Worm (Caenorhabditis elegans) whole organism, L2 larva: Measurements from ENCODE around the gene Y68A4A.13.

Experiments used
- F13H6.1 ChIP-seq: sonication (generic microtip); optimal IDR thresholded peaks from 2 replicates; lab custom pipeline; 2016; ENCODE audit warnings: missing genetic modification characterization, missing compliant biosample characterization
- R02D3.7 ChIP-seq: fragments of 150-350 bp; optimal IDR thresholded peaks from 2 replicates; lab custom pipeline; 2014; ENCODE audit warnings: missing biosample characterization, missing genetic modification characterization
- Y55F3AM.14 ChIP-seq: fragments of 200-800 bp; sonication (Bioruptor generic); optimal IDR thresholded peaks from 2 replicates; lab custom pipeline; 2018; ENCODE audit warnings: mild to moderate bottlenecking, missing genetic modification characterization, missing compliant biosample characterization
- ZK546.5 ChIP-seq: sonication (generic microtip); optimal IDR thresholded peaks from 2 replicates; lab custom pipeline; 2017; ENCODE audit warnings: missing biosample characterization, missing genetic modification characterization
- aly-2 ChIP-seq: fragments of 150-350 bp; optimal IDR thresholded peaks from 2 replicates; lab custom pipeline; 2014; ENCODE audit warnings: missing biosample characterization, missing genetic modification characterization
- ama-1 ChIP-seq: fragments of 150-350 bp; optimal IDR thresholded peaks from 2 replicates; lab custom pipeline; 2018; ENCODE audit warnings: inconsistent platforms
- ceh-16 ChIP-seq: fragments of 150-350 bp; optimal IDR thresholded peaks from 2 replicates; lab custom pipeline; 2014; ENCODE audit warnings: missing biosample characterization, missing genetic modification characterization
- ceh-82 ChIP-seq: fragments of 150-350 bp; optimal IDR thresholded peaks from 2 replicates; lab custom pipeline; 2014; ENCODE audit warnings: missing biosample characterization, missing genetic modification characterization
- dmd-4 ChIP-seq: sonication (generic microtip); optimal IDR thresholded peaks from 2 replicates; lab custom pipeline; 2017; ENCODE audit warnings: missing biosample characterization, missing genetic modification characterization
- elt-1 ChIP-seq: fragments of 150-350 bp; optimal IDR thresholded peaks from 2 replicates; lab custom pipeline; 2014; ENCODE audit warnings: missing biosample characterization, missing genetic modification characterization
- fos-1 ChIP-seq: fragments of 150-350 bp; optimal IDR thresholded peaks from 2 replicates; lab custom pipeline; 2014; ENCODE audit warnings: missing biosample characterization, missing genetic modification characterization
- lin-39 ChIP-seq: fragments of 150-350 bp; optimal IDR thresholded peaks from 2 replicates; lab custom pipeline; 2014; ENCODE audit warnings: missing biosample characterization, missing genetic modification reagents, missing genetic modification characterization
- mab-5 ChIP-seq: fragments of 150-350 bp; optimal IDR thresholded peaks from 2 replicates; lab custom pipeline; 2014; ENCODE audit warnings: missing biosample characterization, missing genetic modification characterization
- mbf-1 ChIP-seq: sonication (generic microtip); optimal IDR thresholded peaks from 2 replicates; lab custom pipeline; 2017; ENCODE audit warnings: missing biosample characterization, missing genetic modification characterization
- mdl-1 ChIP-seq, 2 experiments: fragments of 150-350 bp in 1 of 2; sonication (generic microtip) in 1 of 2; optimal IDR thresholded peaks; 2 replicates each; lab custom pipeline; 2017; ENCODE audit warnings: missing biosample characterization in 2 of 2, missing genetic modification characterization in 2 of 2
- nhr-10 ChIP-seq: sonication (generic microtip); optimal IDR thresholded peaks from 2 replicates; lab custom pipeline; 2017; ENCODE audit warnings: missing biosample characterization, missing genetic modification characterization
- nhr-11 ChIP-seq: fragments of 150-350 bp; optimal IDR thresholded peaks from 2 replicates; lab custom pipeline; 2014; ENCODE audit warnings: missing biosample characterization, missing genetic modification characterization
- nhr-12 ChIP-seq: fragments of 150-350 bp; optimal IDR thresholded peaks from 2 replicates; lab custom pipeline; 2014; ENCODE audit warnings: missing biosample characterization, missing genetic modification characterization
- nhr-129 ChIP-seq: fragments of 150-350 bp; optimal IDR thresholded peaks from 2 replicates; lab custom pipeline; 2014; ENCODE audit warnings: missing biosample characterization, missing genetic modification characterization
- nhr-21 ChIP-seq: fragments of 150-350 bp; optimal IDR thresholded peaks from 2 replicates; lab custom pipeline; 2014; ENCODE audit warnings: missing biosample characterization, missing genetic modification characterization
- nhr-237 ChIP-seq: fragments of 150-350 bp; optimal IDR thresholded peaks from 2 replicates; lab custom pipeline; 2014; ENCODE audit warnings: missing biosample characterization, missing genetic modification characterization
- nhr-25 ChIP-seq: fragments of 150-350 bp; sonication (generic microtip); optimal IDR thresholded peaks from 3 replicates; lab custom pipeline; 2014; ENCODE audit warnings: missing biosample characterization, missing genetic modification characterization
- nhr-6 ChIP-seq: fragments of 150-350 bp; optimal IDR thresholded peaks from 2 replicates; lab custom pipeline; 2014; ENCODE audit warnings: missing biosample characterization, missing genetic modification characterization
- nhr-77 ChIP-seq: fragments of 150-350 bp; optimal IDR thresholded peaks from 2 replicates; lab custom pipeline; 2014; ENCODE audit warnings: missing biosample characterization, missing genetic modification characterization
- peb-1 ChIP-seq: fragments of 150-350 bp; optimal IDR thresholded peaks from 2 replicates; lab custom pipeline; 2014; ENCODE audit warnings: missing biosample characterization, missing genetic modification characterization
- sem-4 ChIP-seq: fragments of 150-350 bp; optimal IDR thresholded peaks from 2 replicates; lab custom pipeline; 2014; ENCODE audit warnings: missing biosample characterization, missing genetic modification reagents, missing genetic modification characterization
- skn-1 ChIP-seq: sonication (generic microtip); optimal IDR thresholded peaks from 2 replicates; lab custom pipeline; 2017; ENCODE audit warnings: missing biosample characterization, missing genetic modification characterization
- sma-3 ChIP-seq: sonication (generic microtip); optimal IDR thresholded peaks from 2 replicates; lab custom pipeline; 2016; ENCODE audit warnings: missing genetic modification reagents, missing genetic modification characterization, missing compliant biosample characterization
- sma-9 ChIP-seq, 2 experiments: fragments of 150-350 bp in 1 of 2; sonication (generic microtip) in 1 of 2; optimal IDR thresholded peaks; 2 replicates each; lab custom pipeline; 2014 to 2016; ENCODE audit warnings: missing genetic modification characterization in 2 of 2, mild to moderate bottlenecking in 1 of 2, missing biosample characterization in 1 of 2, missing compliant biosample characterization in 1 of 2, missing genetic modification reagents in 1 of 2, moderate library complexity in 1 of 2
- snpc-4 ChIP-seq: fragments of 150-350 bp; optimal IDR thresholded peaks from 2 replicates; lab custom pipeline; 2014; ENCODE audit warnings: missing biosample characterization, missing genetic modification characterization
- unc-39 ChIP-seq: fragments of 150-350 bp; optimal IDR thresholded peaks from 2 replicates; lab custom pipeline; 2014; ENCODE audit warnings: missing biosample characterization, missing genetic modification characterization
- unc-55 ChIP-seq: fragments of 150-350 bp; sonication (generic microtip); optimal IDR thresholded peaks from 3 replicates; lab custom pipeline; 2014; ENCODE audit warnings: missing biosample characterization, missing genetic modification reagents, missing genetic modification characterization
- zag-1 ChIP-seq: fragments of 150-350 bp; optimal IDR thresholded peaks from 2 replicates; lab custom pipeline; 2014; ENCODE audit warnings: missing biosample characterization, missing genetic modification characterization
- ztf-11 ChIP-seq: sonication (generic microtip); optimal IDR thresholded peaks from 2 replicates; lab custom pipeline; 2017; ENCODE audit warnings: missing biosample characterization, missing genetic modification characterization

Gene Y68A4A.13

ce11 chrV:17236345-17236744 is 28.4 kb upstream of the Y68A4A.13 start, which contains the start of gene T19C9.10:
TSS of gene T19C9.10 (plus strand) at chrV:17236592.
- TF ChIP-seq R02D3.7 (tag; lab: Kevin White, UChicago) (no peak), dmd-4 (tag; lab: Kevin White, UChicago) (no peak), unc-39 (tag; lab: Kevin White, UChicago) (no peak), Y55F3AM.14 (GFP tag; lab: Kevin White, UChicago) (no peak), sem-4 (no peak), aly-2 (tag; lab: Kevin White, UChicago) (no peak), sma-3 (GFP tag; lab: Kevin White, UChicago) (no peak), nhr-12 (no peak), peb-1 (tag; lab: Kevin White, UChicago) (no peak)
- TF ChIP-seq, all 48 proteins: peak for 0

ce11 chrV:17232403-17232802 is 24.5 kb upstream of the Y68A4A.13 start:
- TF ChIP-seq skn-1 (tag; lab: Kevin White, UChicago), result no peak
- TF ChIP-seq mbf-1 (tag; lab: Kevin White, UChicago), result no peak
- no peak for TF ChIP-seq fos-1 (tag; lab: Kevin White, UChicago)
- TF ChIP-seq unc-39 (tag; lab: Kevin White, UChicago), result no peak
- no peak for TF ChIP-seq mdl-1 (tag; optimal IDR thresholded peaks at IDR 0.05; lab: Kevin White, UChicago)
- no peak for TF ChIP-seq nhr-129 (tag; lab: Kevin White, UChicago)
- no peak for TF ChIP-seq nhr-11 (tag; lab: Kevin White, UChicago)
- no peak for TF ChIP-seq Y55F3AM.14 (GFP tag; lab: Kevin White, UChicago)
- no peak for TF ChIP-seq nhr-21 (tag; lab: Kevin White, UChicago)

- no peak for TF ChIP-seq nhr-21 (tag; lab: Kevin White, UChicago)
- no peak for TF ChIP-seq sma-9 (GFP tag; optimal IDR thresholded peaks at IDR 0.05; lab: Kevin White, UChicago)
- no peak for TF ChIP-seq sma-9 (tag; optimal IDR thresholded peaks at IDR 0.05; lab: Kevin White, UChicago)
- no peak for TF ChIP-seq F13H6.1 (tag; lab: Kevin White, UChicago)
- no peak for TF ChIP-seq ceh-16 (tag; lab: Kevin White, UChicago)
- TF ChIP-seq elt-1 (tag; lab: Kevin White, UChicago), result no peak
- TF ChIP-seq mdl-1 (tag; optimal IDR thresholded peaks at IDR 0.05; lab: Kevin White, UChicago), result no peak
- no peak for TF ChIP-seq lin-39 (tag; lab: Kevin White, UChicago)
- TF ChIP-seq nhr-25 (tag; lab: Kevin White, UChicago), result no peak
- TF ChIP-seq mab-5, result no peak
- no peak for TF ChIP-seq ZK546.5 (tag; lab: Kevin White, UChicago)
- TF ChIP-seq unc-55 (GFP tag; lab: Kevin White, UChicago), result no peak
Measured at ce11 chrV:17226119-17226518, 18.2 kb upstream of the Y68A4A.13 start, which contains the start of gene srh-112. TSS of gene srh-112 (minus strand) at chrV:17226219.

ce11 chrV:17225389-17225788 is 17.4 kb upstream of the Y68A4A.13 start, which contains the start of gene scl-25:
TSS of gene scl-25 (plus strand) at chrV:17225689.
- TF ChIP-seq nhr-10 (tag; lab: Kevin White, UChicago) (no peak), ztf-11 (tag; lab: Kevin White, UChicago) (no peak), nhr-237 (tag; lab: Kevin White, UChicago) (no peak), aly-2 (tag; lab: Kevin White, UChicago) (no peak), nhr-21 (tag; lab: Kevin White, UChicago) (no peak), R02D3.7 (tag; lab: Kevin White, UChicago) (no peak), ceh-82 (tag; lab: Kevin White, UChicago) (no peak), nhr-11 (tag; lab: Kevin White, UChicago) (no peak), snpc-4 (tag; lab: Kevin White, UChicago) (no peak), skn-1 (tag; lab: Kevin White, UChicago) (no peak), nhr-77 (tag; lab: Kevin White, UChicago) (no peak), nhr-6 (tag; lab: Kevin White, UChicago) (no peak), sem-4 (no peak), zag-1 (tag; lab: Kevin White, UChicago) (no peak), ama-1 (lab: Kevin White, UChicago) (no peak), mab-5 (no peak)
- TF ChIP-seq, all 48 proteins: peak for 0

ce11 chrV:17223305-17223704 is 15.4 kb upstream of the Y68A4A.13 start, which contains the start of gene srh-252:
TSS of gene srh-252 (minus strand) at chrV:17223405.
- TF ChIP-seq Y55F3AM.14 (GFP tag; lab: Kevin White, UChicago) (no peak), mbf-1 (tag; lab: Kevin White, UChicago) (no peak)
- TF ChIP-seq, all 48 proteins: peak for 0
